Fruit fly (Drosophila melanogaster): ENCODE data around the gene Or94a.

Or94a gene

dm6 chr3R:23026652-23027427 is 39.8 kb downstream of the Or94a start, which contains the start of gene lmd:
Gene lmd (minus strand): TSS chr3R:23026713.
- TF ChIP-seq CG8159 (tag; optimal IDR thresholded peaks at IDR 0.05) = peak; percentile 19
- no peak for TF ChIP-seq CG15710 (tag; optimal IDR thresholded peaks at IDR 0.05)
- TF ChIP-seq CG14655 (GFP tag; optimal IDR thresholded peaks at IDR 0.05) = peak; percentile 17
- peak; percentile 90 for TF ChIP-seq CG13204 (GFP tag; optimal IDR thresholded peaks at IDR 0.05)
- TF ChIP-seq D1 (tag; optimal IDR thresholded peaks at IDR 0.05) = no peak
- TF ChIP-seq Pif1B (GFP tag; optimal IDR thresholded peaks at IDR 0.05) = no peak
- TF ChIP-seq gl (tag; optimal IDR thresholded peaks at IDR 0.05) = no peak

dm6 chr3R:23027428-23027813 is 40.3 kb downstream of the Or94a start:
- TF ChIP-seq Ets98B (GFP tag; IDR thresholded peaks at IDR 0.05) (no peak), CG13204 (GFP tag; optimal IDR thresholded peaks at IDR 0.05) (peak; percentile 15), CG4496 (GFP tag; IDR thresholded peaks at IDR 0.05) (peak; percentile 9; the same call in 1 of the 3 replicates)

dm6 chr3R:23028506-23028905 is 41.4 kb downstream of the Or94a start:
- TF ChIP-seq Ets98B (GFP tag; IDR thresholded peaks at IDR 0.05) = peak; percentile 49
- peak; percentile 25 for TF ChIP-seq CG8301 (tag; optimal IDR thresholded peaks at IDR 0.05)
- TF ChIP-seq CG4496 (GFP tag; IDR thresholded peaks at IDR 0.05) = peak; percentile 43; the same call in 1 of the 3 replicates
- TF ChIP-seq CG13204 (GFP tag; optimal IDR thresholded peaks at IDR 0.05) = no peak
- TF ChIP-seq CG14655 (GFP tag; optimal IDR thresholded peaks at IDR 0.05) = peak; percentile 34
- TF ChIP-seq CG12605 (GFP tag; IDR thresholded peaks at IDR 0.05) = no peak
- 0 out of 3 replicates have a peak, but pooled peaks have one; percentile 11 for TF ChIP-seq fd96Ca (GFP tag; IDR thresholded peaks at IDR 0.05)

- TF ChIP-seq CG13204 (GFP tag; optimal IDR thresholded peaks at IDR 0.05) (no peak), CG14655 (GFP tag; optimal IDR thresholded peaks at IDR 0.05) (no peak), EcR (GFP tag; optimal IDR thresholded peaks at IDR 0.05) (no peak), CG32121 (GFP tag; IDR thresholded peaks at IDR 0.05) (no peak), CG8159 (tag; optimal IDR thresholded peaks at IDR 0.05) (no peak), CG4496 (GFP tag; IDR thresholded peaks at IDR 0.05) (no peak), CG8301 (tag; optimal IDR thresholded peaks at IDR 0.05) (no peak), gl (tag; optimal IDR thresholded peaks at IDR 0.05) (no peak), Ets98B (GFP tag; IDR thresholded peaks at IDR 0.05) (no peak), CG9948 (tag; optimal IDR thresholded peaks at IDR 0.05) (no peak), CG12605 (GFP tag; IDR thresholded peaks at IDR 0.05) (no peak), fd96Ca (GFP tag; IDR thresholded peaks at IDR 0.05) (no peak), Pif1A (GFP tag; optimal IDR thresholded peaks at IDR 0.05) (no peak), rn (GFP tag; IDR thresholded peaks at IDR 0.05) (no peak), CG17806 (tag; optimal IDR thresholded peaks at IDR 0.05) (no peak), Snoo (tag; optimal IDR thresholded peaks at IDR 0.05) (no peak), D1 (tag; optimal IDR thresholded peaks at IDR 0.05) (no peak)
These were observed 43.8 kb downstream of the Or94a start for dm6 chr3R:23030900-23031299.

dm6 chr3R:23035463-23035862 is 48.4 kb downstream of the Or94a start, which contains the start of gene CG13833:
Gene CG13833 (minus strand): TSS chr3R:23035563.
- TF ChIP-seq Pif1A (GFP tag; optimal IDR thresholded peaks at IDR 0.05) (no peak), CG13204 (GFP tag; optimal IDR thresholded peaks at IDR 0.05) (no peak), CG32121 (GFP tag; IDR thresholded peaks at IDR 0.05) (no peak), EcR (GFP tag; optimal IDR thresholded peaks at IDR 0.05) (no peak), fd96Ca (GFP tag; IDR thresholded peaks at IDR 0.05) (0 out of 3 replicates have a peak, but pooled peaks have one; percentile 44), CG8159 (tag; optimal IDR thresholded peaks at IDR 0.05) (no peak), Ets98B (GFP tag; IDR thresholded peaks at IDR 0.05) (no peak), CG4496 (GFP tag; IDR thresholded peaks at IDR 0.05) (0 out of 3 replicates have a peak, but pooled peaks have one; percentile 34), CG15710 (tag; optimal IDR thresholded peaks at IDR 0.05) (no peak), CG12605 (GFP tag; IDR thresholded peaks at IDR 0.05) (no peak), CG8301 (tag; optimal IDR thresholded peaks at IDR 0.05) (no peak), CG9948 (tag; optimal IDR thresholded peaks at IDR 0.05) (no peak), Pif1B (GFP tag; optimal IDR thresholded peaks at IDR 0.05) (no peak), D1 (tag; optimal IDR thresholded peaks at IDR 0.05) (no peak), CG14655 (GFP tag; optimal IDR thresholded peaks at IDR 0.05) (no peak), gl (tag; optimal IDR thresholded peaks at IDR 0.05) (no peak)

- TF ChIP-seq CG34367 (tag; optimal IDR thresholded peaks at IDR 0.05) (no peak), Snoo (tag; optimal IDR thresholded peaks at IDR 0.05) (no peak), CG10348 (GFP tag; IDR thresholded peaks at IDR 0.05) (no peak), CG4496 (GFP tag; IDR thresholded peaks at IDR 0.05) (no peak), CG12605 (GFP tag; IDR thresholded peaks at IDR 0.05) (no peak), CG17806 (tag; optimal IDR thresholded peaks at IDR 0.05) (no peak), Pif1A (GFP tag; optimal IDR thresholded peaks at IDR 0.05) (no peak), CG8159 (tag; optimal IDR thresholded peaks at IDR 0.05) (no peak), EcR (GFP tag; optimal IDR thresholded peaks at IDR 0.05) (no peak), CG14655 (GFP tag; optimal IDR thresholded peaks at IDR 0.05) (no peak), CG32121 (GFP tag; IDR thresholded peaks at IDR 0.05) (no peak), CG15710 (tag; optimal IDR thresholded peaks at IDR 0.05) (no peak), CG8301 (tag; optimal IDR thresholded peaks at IDR 0.05) (no peak), Pif1B (GFP tag; optimal IDR thresholded peaks at IDR 0.05) (no peak), rn (GFP tag; IDR thresholded peaks at IDR 0.05) (no peak), fd96Ca (GFP tag; IDR thresholded peaks at IDR 0.05) (no peak)
These were observed 49.2 kb downstream of the Or94a start for dm6 chr3R:23036321-23036720.

Measured in whole organism, pupa.